Fruit fly (Drosophila melanogaster) whole organism, adult: ENCODE results near the gene Argk1.

Experiments used
- CG12768 ChIP-seq: fragments of 200-800 bp; sonication (Bioruptor generic); optimal IDR thresholded peaks from 2 replicates; lab custom pipeline; 2017; ENCODE audit warnings: missing biosample characterization, missing genetic modification characterization, mild to moderate bottlenecking, moderate library complexity, missing genetic modification reagents
- CG5204 ChIP-seq: fragments of 200-800 bp; sonication (Bioruptor generic); optimal IDR thresholded peaks from 2 replicates; lab custom pipeline; 2016; ENCODE audit warnings: missing biosample characterization, missing genetic modification characterization

DNA sequence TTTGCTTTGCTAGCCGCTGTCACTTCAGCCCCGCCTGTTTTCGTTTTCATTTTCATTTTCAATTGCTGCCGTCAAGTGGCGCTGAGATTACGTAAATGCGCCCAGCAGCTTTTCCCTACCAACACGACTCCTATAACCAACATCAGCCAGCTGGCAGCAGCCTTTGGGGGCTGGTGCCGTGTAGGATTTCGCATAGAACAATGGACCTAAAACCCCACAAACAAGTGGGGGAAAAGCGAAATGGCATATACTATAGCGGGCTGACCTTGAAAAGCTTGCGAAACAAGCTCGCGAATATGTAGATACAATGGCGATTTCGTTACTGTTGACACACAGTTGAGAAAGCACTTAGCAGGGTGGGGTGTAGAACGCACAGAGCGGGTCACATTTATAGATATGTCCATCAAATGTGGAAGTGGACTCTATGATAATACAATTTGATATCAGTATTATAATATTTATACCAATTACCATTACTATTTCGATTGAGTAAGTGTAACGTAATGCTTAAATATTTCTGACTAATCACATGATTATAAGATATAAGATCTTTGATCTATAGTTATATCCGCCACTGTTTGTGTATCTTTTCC, 6.1 kb downstream of the Argk1 start:
- TF ChIP-seq CG5204 (GFP tag; lab: Kevin White, UChicago) (peak; percentile 61), CG12768 (peak; percentile 54)
